Worm (Caenorhabditis elegans): ENCODE results near the gene F59A6.11.

DNA sequence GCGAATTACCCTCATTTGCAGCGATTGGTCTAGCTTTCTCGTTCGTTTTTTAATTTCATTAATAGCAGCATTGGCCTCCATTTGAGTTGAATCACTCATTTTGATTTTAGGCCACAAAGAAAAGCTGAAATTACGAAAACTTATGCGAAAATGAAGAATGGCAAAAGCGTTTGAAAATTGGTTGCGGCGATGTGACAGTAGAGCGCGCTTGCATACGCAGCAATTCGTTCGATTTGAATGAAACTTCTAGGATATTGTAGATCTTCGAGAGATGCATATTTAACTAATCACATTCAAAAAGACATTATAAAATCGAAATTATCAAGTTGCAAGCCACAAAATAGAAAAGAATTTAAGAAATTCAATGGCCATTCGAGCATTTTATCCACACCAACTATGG, 38.8 kb downstream of the F59A6.11 start, which contains the start of gene ulp-2:
- no peak for TF ChIP-seq unc-62 (GFP tag; optimal IDR thresholded peaks at IDR 0.05)
- TF ChIP-seq skn-1 (tag; optimal IDR thresholded peaks at IDR 0.05): no peak
- no peak for TF ChIP-seq unc-86 (tag; optimal IDR thresholded peaks at IDR 0.05)
- TF ChIP-seq nhr-237 (tag; optimal IDR thresholded peaks at IDR 0.05): no peak
- no peak for TF ChIP-seq elt-2 (tag; optimal IDR thresholded peaks at IDR 0.05)
- no peak for TF ChIP-seq grh-1 (GFP tag; IDR thresholded peaks at IDR 0.05)
- no peak for TF ChIP-seq egl-27 (tag; optimal IDR thresholded peaks at IDR 0.05)
- no peak for TF ChIP-seq nhr-12 (tag; optimal IDR thresholded peaks at IDR 0.05)
- peak; percentile 40 to 51 for TF ChIP-seq efl-1 (optimal IDR thresholded peaks at IDR 0.05)
- peak; percentile 51 to 55 for TF ChIP-seq efl-1 (GFP tag; optimal IDR thresholded peaks at IDR 0.05 in 1 of 2)
- TF ChIP-seq zag-1 (tag; optimal IDR thresholded peaks at IDR 0.05): no peak
- no peak for TF ChIP-seq ama-1 (optimal IDR thresholded peaks at IDR 0.05)
- no peak for TF ChIP-seq pqm-1 (tag; optimal IDR thresholded peaks at IDR 0.05)
- TF ChIP-seq ceh-82 (tag; optimal IDR thresholded peaks at IDR 0.05): no peak
